Fruit fly (Drosophila melanogaster): Measurements from ENCODE around the gene mRpL23.

mRpL23 gene

DNA sequence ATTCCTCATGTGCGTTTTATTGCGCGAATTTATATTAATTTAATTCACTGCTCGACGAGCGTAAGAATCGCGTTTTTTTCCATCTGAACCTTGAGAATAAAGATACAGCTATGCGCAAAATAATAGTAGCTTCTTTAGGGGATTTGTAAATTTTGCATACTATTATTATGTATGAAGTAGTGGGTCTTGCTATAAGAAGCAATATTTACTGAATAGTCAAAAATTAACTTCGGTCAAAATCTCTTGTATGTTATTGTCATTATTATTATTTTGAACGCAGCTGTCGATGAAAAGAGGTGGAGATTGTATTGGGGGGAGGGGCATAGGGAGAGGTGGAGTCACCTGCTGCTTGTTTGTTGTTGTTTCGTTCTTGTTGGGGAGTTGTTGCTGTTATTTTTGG is 45.3 kb upstream of the mRpL23 start (continued):
- TF ChIP-seq bigmax (GFP tag; optimal IDR thresholded peaks at IDR 0.05) (no peak), seq (GFP tag; IDR thresholded peaks at IDR 0.05) (peak; percentile 77), NC2β (GFP tag; optimal IDR thresholded peaks at IDR 0.05) (peak; percentile 22), CG14441 (GFP tag; IDR thresholded peaks at IDR 0.05) (peak; percentile 81), oc (tag; optimal IDR thresholded peaks at IDR 0.05) (peak; percentile 41), Tbp (GFP tag; optimal IDR thresholded peaks at IDR 0.05) (no peak), CG18262 (tag; optimal IDR thresholded peaks at IDR 0.05) (peak; percentile 75), eyg (GFP tag; optimal IDR thresholded peaks at IDR 0.05) (peak; percentile 77), tin (GFP tag; optimal IDR thresholded peaks at IDR 0.05) (peak; percentile 86), CG8388 (GFP tag; optimal IDR thresholded peaks at IDR 0.05) (peak; percentile 62), CG4328 (GFP tag; optimal IDR thresholded peaks at IDR 0.05) (peak; percentile 24), CG8359 (GFP tag; optimal IDR thresholded peaks at IDR 0.05; ENCODE audit: borderline replicate concordance) (peak; percentile 79), Lim3 (GFP tag; IDR thresholded peaks at IDR 0.05) (peak; percentile 84), CG14667 (GFP tag; IDR thresholded peaks at IDR 0.05) (peak; percentile 78), D19A (tag; optimal IDR thresholded peaks at IDR 0.05) (peak; percentile 88), Optix (GFP tag; IDR thresholded peaks at IDR 0.05) (peak; percentile 86), CG34422 (GFP tag; IDR thresholded peaks at IDR 0.05) (peak; percentile 89), Nf-YC (tag; optimal IDR thresholded peaks at IDR 0.05) (peak; percentile 75), Atf-2 (GFP tag; optimal IDR thresholded peaks at IDR 0.05) (no peak), esg (GFP tag; conservative IDR thresholded peaks at IDR 0.05) (peak; percentile 79), Ada2b (GFP tag; IDR thresholded peaks at IDR 0.05) (peak; percentile 86), Hr51 (GFP tag; optimal IDR thresholded peaks at IDR 0.05) (peak; percentile 49 to 72), lab (GFP tag; optimal IDR thresholded peaks at IDR 0.05) (peak; percentile 97), Aef1 (GFP tag; IDR thresholded peaks at IDR 0.05) (peak; percentile 92), pita (GFP tag; optimal IDR thresholded peaks at IDR 0.05) (no peak), CG3847 (GFP tag; IDR thresholded peaks at IDR 0.05) (peak; percentile 90), wek (GFP tag; optimal IDR thresholded peaks at IDR 0.05) (peak; percentile 8), CG7372 (GFP tag; IDR thresholded peaks at IDR 0.05) (peak; percentile 84), CG3407 (GFP tag; optimal IDR thresholded peaks at IDR 0.05) (peak; percentile 47), salm (tag; optimal IDR thresholded peaks at IDR 0.05) (no peak), CG3163 (GFP tag; optimal IDR thresholded peaks at IDR 0.05) (no peak), E2f2 (GFP tag; IDR thresholded peaks at IDR 0.05) (peak; percentile 65), lmd (GFP tag; IDR thresholded peaks at IDR 0.05) (peak; percentile 90), cas (GFP tag; IDR thresholded peaks at IDR 0.05) (peak; percentile 64), Adf1 (GFP tag; IDR thresholded peaks at IDR 0.05) (peak; percentile 50), Hey (tag; optimal IDR thresholded peaks at IDR 0.05) (no peak), CG9932 (GFP tag; IDR thresholded peaks at IDR 0.05) (peak; percentile 84), stwl (tag; optimal IDR thresholded peaks at IDR 0.05) (no peak), ab (GFP tag; optimal IDR thresholded peaks at IDR 0.05) (no peak), pum (GFP tag; optimal IDR thresholded peaks at IDR 0.05) (peak; percentile 65), CoRest (tag; optimal IDR thresholded peaks at IDR 0.05) (peak; percentile 78), CG15601 (tag; optimal IDR thresholded peaks at IDR 0.05) (peak; percentile 24), z (GFP tag; IDR thresholded peaks at IDR 0.05) (no peak), phol (tag; optimal IDR thresholded peaks at IDR 0.05) (peak; percentile 86), CG2116 (GFP tag; optimal IDR thresholded peaks at IDR 0.05) (peak; percentile 27), al (GFP tag; IDR thresholded peaks at IDR 0.05) (peak; percentile 81), CG12744 (GFP tag; optimal IDR thresholded peaks at IDR 0.05) (peak; percentile 39), CG11093 (GFP tag; IDR thresholded peaks at IDR 0.05) (peak; percentile 82), abd-A (tag; optimal IDR thresholded peaks at IDR 0.05) (peak; percentile 21), Sox100B (GFP tag; optimal IDR thresholded peaks at IDR 0.05) (peak; percentile 83), ap (GFP tag; IDR thresholded peaks at IDR 0.05) (peak; percentile 77), CG34224 (GFP tag; IDR thresholded peaks at IDR 0.05; ENCODE audit: partially characterized antibody) (no peak)

Data from whole organism, embryonic.